Fruit fly (Drosophila melanogaster): ENCODE data around the gene CG9837.

CG9837 gene

DNA sequence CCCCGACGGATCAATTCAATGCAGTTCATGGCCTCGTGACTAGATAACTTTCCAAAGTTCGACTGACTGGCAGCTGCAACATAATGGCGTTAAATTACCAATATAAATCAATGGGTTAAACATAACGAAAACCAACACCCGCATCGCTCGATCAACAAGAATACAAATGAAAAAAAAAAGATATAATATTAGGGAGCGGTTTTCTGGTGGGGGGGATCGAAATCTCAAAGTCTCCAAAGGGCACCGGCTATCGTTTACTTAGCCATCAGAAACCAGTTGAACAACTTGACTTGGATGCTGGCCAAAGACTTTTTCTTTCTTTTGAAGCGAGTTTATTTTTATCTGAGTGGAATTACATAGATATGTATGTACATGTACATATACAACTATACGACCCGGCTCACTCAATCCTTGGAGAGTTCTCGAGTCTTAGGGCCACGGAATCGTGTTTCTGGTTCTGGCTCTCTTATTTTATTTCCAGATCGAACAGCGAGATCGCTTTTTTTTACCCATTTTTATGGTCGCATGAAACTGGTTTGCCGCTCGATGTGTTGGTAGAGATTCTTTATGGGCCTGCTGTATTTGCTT is 41.3 kb upstream of the CG9837 start (continued):
- TF ChIP-seq CG15336 (GFP tag; IDR thresholded peaks at IDR 0.05) (no peak), CG6808 (GFP tag; optimal IDR thresholded peaks at IDR 0.05) (peak; percentile 83), CG34406 (GFP tag; optimal IDR thresholded peaks at IDR 0.05) (no peak)

DNA sequence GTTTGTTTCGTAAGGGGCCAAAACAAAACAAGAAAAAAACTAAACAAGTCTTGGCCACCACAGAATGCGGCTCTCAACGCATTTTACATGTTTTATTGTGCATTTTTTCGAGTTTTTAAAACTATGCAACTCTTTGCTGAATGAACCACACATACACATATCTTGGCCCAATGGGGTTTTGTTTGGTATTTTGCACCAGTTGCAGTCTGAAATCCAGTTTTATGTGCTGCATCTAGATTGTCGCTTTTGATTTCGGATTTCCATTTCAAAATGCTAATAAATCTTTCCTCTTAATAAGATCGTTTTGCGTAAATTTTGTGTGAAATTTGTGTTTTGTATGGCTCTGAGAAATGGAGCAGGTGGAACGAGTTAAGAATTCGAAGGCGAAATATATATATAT is 40.3 kb upstream of the CG9837 start:
- TF ChIP-seq svp (GFP tag) (no peak), Ets96B (tag; optimal IDR thresholded peaks at IDR 0.05) (no peak), CG11902 (GFP tag; optimal IDR thresholded peaks at IDR 0.05) (no peak), Sox15 (GFP tag; optimal IDR thresholded peaks at IDR 0.05) (no peak), CG10631 (GFP tag; optimal IDR thresholded peaks at IDR 0.05) (no peak), dsx (GFP tag; optimal IDR thresholded peaks at IDR 0.05; ENCODE audit: poor library complexity, severe bottlenecking) (no peak), Hr38 (GFP tag; optimal IDR thresholded peaks at IDR 0.05) (no peak), Eip75B (GFP tag; optimal IDR thresholded peaks at IDR 0.05) (no peak)

DNA sequence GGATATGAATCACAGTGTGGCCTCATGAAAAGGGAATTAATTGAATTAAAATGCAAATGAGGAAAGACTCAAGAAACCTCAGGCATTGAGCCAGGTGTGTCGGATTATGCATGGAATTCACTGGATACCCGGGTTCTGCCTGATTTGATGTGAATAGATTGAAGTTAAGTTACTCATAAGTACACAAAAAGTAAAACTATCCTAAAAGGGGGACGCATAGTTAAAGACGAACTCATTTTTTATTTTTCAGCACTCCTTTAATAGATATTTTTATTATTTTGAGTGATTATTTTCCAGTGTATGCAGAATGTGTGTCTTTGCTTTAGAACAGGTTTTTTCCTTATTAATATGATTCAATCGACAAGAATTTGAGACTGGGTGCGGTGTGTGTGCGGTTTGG is 39.8 kb upstream of the CG9837 start:
- TF ChIP-seq CG16779 (tag; optimal IDR thresholded peaks at IDR 0.05): no peak
- TF ChIP-seq Eip93F (GFP tag; optimal IDR thresholded peaks at IDR 0.05): no peak
- TF ChIP-seq CG6276 (GFP tag; optimal IDR thresholded peaks at IDR 0.05): no peak
- 0 out of 3 replicates have a peak, but pooled peaks have one; percentile 24 for TF ChIP-seq CG8119 (GFP tag; IDR thresholded peaks at IDR 0.05)
- TF ChIP-seq Gug (GFP tag; IDR thresholded peaks at IDR 0.05): no peak
- peak; percentile 42 for TF ChIP-seq lz (GFP tag; optimal IDR thresholded peaks at IDR 0.05)
- TF ChIP-seq CG10631 (GFP tag; optimal IDR thresholded peaks at IDR 0.05): no peak
- TF ChIP-seq Sox14 (GFP tag; optimal IDR thresholded peaks at IDR 0.05): no peak
- TF ChIP-seq fd85E (GFP tag; optimal IDR thresholded peaks at IDR 0.05): no peak
- no peak for TF ChIP-seq fkh (GFP tag; optimal IDR thresholded peaks at IDR 0.05)
- no peak for TF ChIP-seq CG3032 (tag; optimal IDR thresholded peaks at IDR 0.05)
- TF ChIP-seq CG6808 (GFP tag; optimal IDR thresholded peaks at IDR 0.05): no peak
- TF ChIP-seq eg (GFP tag; IDR thresholded peaks at IDR 0.05): peak; percentile 64; the same call in 2 of the 3 replicates
- peak; percentile 28 for TF ChIP-seq vri (GFP tag; optimal IDR thresholded peaks at IDR 0.05)
- TF ChIP-seq topi (GFP tag; optimal IDR thresholded peaks at IDR 0.05): peak; percentile 44
- TF ChIP-seq CG11294 (GFP tag; IDR thresholded peaks at IDR 0.05): no peak
- peak; percentile 77 for TF ChIP-seq svp (GFP tag)
- peak; percentile 46 for TF ChIP-seq Smox (GFP tag; optimal IDR thresholded peaks at IDR 0.05)
- no peak for TF ChIP-seq CG15336 (GFP tag; IDR thresholded peaks at IDR 0.05)
- TF ChIP-seq CG6163 (GFP tag; IDR thresholded peaks at IDR 0.05): no peak
- TF ChIP-seq Hr39 (GFP tag; optimal IDR thresholded peaks at IDR 0.05): peak; percentile 54
- no peak for TF ChIP-seq salr (GFP tag; optimal IDR thresholded peaks at IDR 0.05)
- no peak for TF ChIP-seq dac (GFP tag; optimal IDR thresholded peaks at IDR 0.05)
- TF ChIP-seq fd59A (GFP tag; optimal IDR thresholded peaks at IDR 0.05): no peak
- TF ChIP-seq CG1621 (tag; optimal IDR thresholded peaks at IDR 0.05): no peak
- peak; percentile 20 for TF ChIP-seq pdm3 (GFP tag; optimal IDR thresholded peaks at IDR 0.05)
- no peak for TF ChIP-seq spab (GFP tag; optimal IDR thresholded peaks at IDR 0.05)
- TF ChIP-seq CG31627 (GFP tag; optimal IDR thresholded peaks at IDR 0.05): peak; percentile 57
- TF ChIP-seq CG10669 (GFP tag; optimal IDR thresholded peaks at IDR 0.05): no peak
- peak; percentile 37 for TF ChIP-seq CG6792 (GFP tag; optimal IDR thresholded peaks at IDR 0.05)
- TF ChIP-seq acj6 (GFP tag; optimal IDR thresholded peaks at IDR 0.05): peak; percentile 5
- TF ChIP-seq Eip78C (GFP tag): peak; percentile 34
- peak; percentile 63 for TF ChIP-seq Met (GFP tag; optimal IDR thresholded peaks at IDR 0.05)
- TF ChIP-seq Eip75B (GFP tag; optimal IDR thresholded peaks at IDR 0.05): peak; percentile 33
- TF ChIP-seq CG7368 (GFP tag; optimal IDR thresholded peaks at IDR 0.05): no peak
- TF ChIP-seq CG9139 (GFP tag; optimal IDR thresholded peaks at IDR 0.05): no peak
- no peak for TF ChIP-seq dsx (GFP tag; optimal IDR thresholded peaks at IDR 0.05; ENCODE audit: poor library complexity, severe bottlenecking)
- TF ChIP-seq Ets21C (GFP tag; optimal IDR thresholded peaks at IDR 0.05): peak; percentile 10
- no peak for TF ChIP-seq net (GFP tag; optimal IDR thresholded peaks at IDR 0.05)
- TF ChIP-seq CG8632 (GFP tag; optimal IDR thresholded peaks at IDR 0.05): peak; percentile 24
- TF ChIP-seq CG4318 (GFP tag; optimal IDR thresholded peaks at IDR 0.05): no peak
- peak; percentile 16 for TF ChIP-seq achi (GFP tag; optimal IDR thresholded peaks at IDR 0.05)
- no peak for TF ChIP-seq CG8319 (GFP tag; optimal IDR thresholded peaks at IDR 0.05)
- no peak for TF ChIP-seq CG11902 (GFP tag; optimal IDR thresholded peaks at IDR 0.05)

Data from whole organism, prepupa.